Fruit fly (Drosophila melanogaster): ENCODE data around the gene ghi.
A peak's percentile ranks its signal among the peaks of the same experiment; 100 is the strongest.

DNA sequence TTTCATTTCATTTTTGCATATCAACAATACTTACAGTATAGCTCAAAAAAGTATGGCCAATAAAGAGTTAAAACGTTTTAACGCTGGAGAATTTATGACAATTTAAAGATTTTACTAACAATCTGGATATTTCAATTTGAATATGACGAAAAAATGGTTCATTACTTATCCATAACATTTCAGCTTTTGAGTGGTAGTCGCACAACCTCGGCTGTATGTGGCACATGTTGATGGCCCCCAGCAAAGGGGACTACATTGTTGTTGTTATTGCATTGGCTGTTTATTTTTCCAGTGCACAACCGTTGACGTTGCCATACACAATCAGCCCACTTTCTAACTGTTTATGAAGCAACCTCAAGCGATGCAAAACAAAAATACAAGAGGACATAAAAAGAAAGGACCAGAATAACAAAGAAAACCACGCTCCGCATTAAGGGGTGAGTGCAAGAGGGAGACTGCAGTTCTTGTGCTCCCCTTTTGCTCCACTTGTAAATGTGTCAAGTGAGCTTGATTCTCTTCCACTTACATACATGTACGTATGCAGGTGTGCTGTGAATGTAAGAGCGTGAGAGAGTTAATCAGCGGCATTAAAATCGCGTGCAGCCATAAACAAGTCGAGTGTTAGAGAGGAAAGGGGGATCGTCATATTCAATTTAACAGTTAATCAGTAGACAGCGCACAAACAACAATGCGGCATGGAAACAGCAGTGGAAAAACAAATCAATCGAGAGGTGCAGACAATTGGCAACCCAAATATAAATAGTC lies 31.4 kb upstream of the ghi start:
- TF ChIP-seq bab1 (GFP tag; optimal IDR thresholded peaks at IDR 0.05) (peak; percentile 98), CG7045 (GFP tag; optimal IDR thresholded peaks at IDR 0.05) (peak; percentile 95), CG5204 (GFP tag; optimal IDR thresholded peaks at IDR 0.05) (peak; percentile 89), CG12768 (GFP tag; optimal IDR thresholded peaks at IDR 0.05) (peak; percentile 88), CG14711 (tag; optimal IDR thresholded peaks at IDR 0.05) (peak; percentile 91), kay (GFP tag; ENCODE audit: borderline replicate concordance) (peak; percentile 96), CG33017 (tag; optimal IDR thresholded peaks at IDR 0.05) (peak; percentile 96), cic (GFP tag; optimal IDR thresholded peaks at IDR 0.05) (peak; percentile 87), tj (GFP tag; optimal IDR thresholded peaks at IDR 0.05) (peak; percentile 94), cnc (optimal IDR thresholded peaks at IDR 0.05) (no peak), toe (GFP tag; optimal IDR thresholded peaks at IDR 0.05) (peak; percentile 58), CG11617 (GFP tag; optimal IDR thresholded peaks at IDR 0.05) (peak; percentile 95)
